Fruit fly (Drosophila melanogaster) whole organism, wandering third instar larva: ENCODE results near the gene tj.

Source experiments
- CG32264 ChIP-seq: fragments of 200-800 bp; sonication (Bioruptor generic); optimal IDR thresholded peaks from 2 replicates; lab custom pipeline; 2016; ENCODE audit warnings: missing biosample characterization, missing genetic modification characterization
- HLH106 ChIP-seq: fragments of 200-800 bp; optimal IDR thresholded peaks from 3 replicates; lab custom pipeline; 2019; ENCODE audit warnings: missing biosample characterization, mild to moderate bottlenecking, missing genetic modification characterization, moderate library complexity
- Hr78 ChIP-seq: fragments of >200 bp; optimal IDR thresholded peaks from 2 replicates; lab custom pipeline; 2017; ENCODE audit warnings: missing biosample characterization, missing genetic modification characterization
- Jra ChIP-seq: sonication (Bioruptor generic); optimal IDR thresholded peaks from 2 replicates; lab custom pipeline; 2016; ENCODE audit warnings: missing biosample characterization, missing genetic modification characterization
- Myc ChIP-seq: fragments of >200 bp; optimal IDR thresholded peaks from 2 replicates; lab custom pipeline; 2017
- Rel ChIP-seq, 2 experiments: fragments of 200-800 bp; sonication (Bioruptor generic) in 1 of 2; optimal IDR thresholded peaks; 2 replicates in 1 of 2; 3 replicates in 1 of 2; lab custom pipeline; 2016 to 2019; ENCODE audit warnings: mild to moderate bottlenecking in 2 of 2, missing biosample characterization in 2 of 2, missing genetic modification characterization in 2 of 2, moderate library complexity in 1 of 2
- Sp1 ChIP-seq: fragments of 200-800 bp; sonication (Bioruptor generic); optimal IDR thresholded peaks from 3 replicates; lab custom pipeline; 2019; ENCODE audit warnings: missing biosample characterization, mild to moderate bottlenecking, missing genetic modification characterization, moderate library complexity
- Vsx2 ChIP-seq: fragments of 200-300, 225-300 bp; sonication (Bioruptor generic); optimal IDR thresholded peaks from 2 replicates; lab custom pipeline; 2018; ENCODE audit warnings: missing biosample characterization, missing genetic modification characterization; ENCODE audit not compliant: partially characterized antibody
- br ChIP-seq: fragments of 200-800 bp; sonication (Bioruptor generic); optimal IDR thresholded peaks from 2 replicates; lab custom pipeline; 2016; ENCODE audit warnings: missing biosample characterization, missing genetic modification characterization
- brk ChIP-seq: fragments of 200-800 bp; sonication (Bioruptor generic); optimal IDR thresholded peaks from 2 replicates; lab custom pipeline; 2016; ENCODE audit warnings: missing biosample characterization, mild to moderate bottlenecking, missing genetic modification characterization
- dmrt93B ChIP-seq: fragments of 200-800 bp; sonication (Bioruptor generic); optimal IDR thresholded peaks from 2 replicates; lab custom pipeline; 2018; ENCODE audit warnings: missing biosample characterization, mild to moderate bottlenecking, missing genetic modification characterization
- fru ChIP-seq: fragments of 200-800 bp; sonication (Bioruptor generic); optimal IDR thresholded peaks from 3 replicates; lab custom pipeline; 2016; ENCODE audit warnings: missing biosample characterization, mild to moderate bottlenecking, missing genetic modification characterization
- usp ChIP-seq: fragments of >200 bp; optimal IDR thresholded peaks from 2 replicates; lab custom pipeline; 2017; ENCODE audit warnings: missing biosample characterization, missing genetic modification characterization

- TF ChIP-seq Hr78 (GFP tag; lab: Kevin White, UChicago) (no peak), CG32264 (GFP tag; lab: Kevin White, UChicago) (no peak), Vsx2 (GFP tag; lab: Kevin White, UChicago) (no peak), usp (GFP tag; lab: Kevin White, UChicago) (no peak), Jra (no peak), dmrt93B (no peak), br (GFP tag; lab: Kevin White, UChicago) (no peak), HLH106 (tag; lab: Kevin White, UChicago) (no peak), brk (GFP tag; lab: Kevin White, UChicago) (no peak), Rel (GFP tag; optimal IDR thresholded peaks at IDR 0.05; lab: Kevin White, UChicago) (no peak), Rel (tag; optimal IDR thresholded peaks at IDR 0.05; lab: Kevin White, UChicago) (no peak), fru (GFP tag; lab: Kevin White, UChicago) (no peak), Myc (no peak), Sp1 (GFP tag; lab: Kevin White, UChicago) (no peak)
These were observed 4.7 kb upstream of the tj start for dm6 chr2L:19459404-19459803.
